Worm (Caenorhabditis elegans): ENCODE data around the gene osm-1.

The osm-1 gene

DNA sequence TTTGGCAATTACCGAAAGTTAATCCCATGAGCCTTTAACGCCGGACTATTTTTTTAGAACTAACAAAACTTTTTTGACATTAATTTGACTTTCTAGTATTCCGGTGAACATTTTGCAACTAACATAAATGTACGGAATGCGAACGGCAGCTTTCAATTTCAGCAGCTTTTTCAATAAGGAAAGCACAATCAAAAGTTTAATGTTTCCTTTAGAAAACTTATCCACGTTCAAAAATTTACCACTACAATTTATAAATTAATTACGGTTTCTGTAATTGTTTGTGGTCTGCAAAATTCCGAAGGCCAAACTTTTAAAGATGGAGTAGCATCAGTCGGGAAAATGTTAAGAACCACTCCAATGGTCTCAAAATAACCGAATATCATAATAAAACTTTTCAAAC lies at the start of gene osm-1:
osm-1 (plus strand) TSS at position 301 of the 400 bp plus-strand sequence.
- TF ChIP-seq ztf-11 (tag; optimal IDR thresholded peaks at IDR 0.05), result no peak
- TF ChIP-seq unc-55 (GFP tag; optimal IDR thresholded peaks at IDR 0.05), result no peak
- TF ChIP-seq ceh-16 (tag; optimal IDR thresholded peaks at IDR 0.05), result no peak
- no peak for TF ChIP-seq blmp-1 (tag; optimal IDR thresholded peaks at IDR 0.05; ENCODE audit: insufficient read depth)
- no peak for TF ChIP-seq sma-9 (GFP tag; optimal IDR thresholded peaks at IDR 0.05)
- TF ChIP-seq sma-9 (tag; optimal IDR thresholded peaks at IDR 0.05), result no peak
- no peak for TF ChIP-seq unc-39 (tag; optimal IDR thresholded peaks at IDR 0.05)
- TF ChIP-seq dmd-4 (tag; optimal IDR thresholded peaks at IDR 0.05), result no peak
- TF ChIP-seq mdl-1 (tag; optimal IDR thresholded peaks at IDR 0.05), result no peak
- TF ChIP-seq nhr-12 (tag; optimal IDR thresholded peaks at IDR 0.05), result no peak
- no peak for TF ChIP-seq lin-13 (GFP tag; optimal IDR thresholded peaks at IDR 0.05)
- no peak for TF ChIP-seq ztf-4 (tag; optimal IDR thresholded peaks at IDR 0.05)
- TF ChIP-seq mab-5 (tag; optimal IDR thresholded peaks at IDR 0.05), result no peak
- no peak for TF ChIP-seq nhr-129 (tag; optimal IDR thresholded peaks at IDR 0.05)
- TF ChIP-seq crh-2 (tag; optimal IDR thresholded peaks at IDR 0.05), result no peak
- TF ChIP-seq nhr-21 (tag; optimal IDR thresholded peaks at IDR 0.05), result no peak
- TF ChIP-seq sem-4 (tag; optimal IDR thresholded peaks at IDR 0.05), result no peak
- TF ChIP-seq fos-1 (tag; optimal IDR thresholded peaks at IDR 0.05), result no peak
- no peak for TF ChIP-seq lsy-2 (tag; optimal IDR thresholded peaks at IDR 0.05)
- TF ChIP-seq aly-2 (tag; optimal IDR thresholded peaks at IDR 0.05), result no peak
- TF ChIP-seq mbf-1 (tag; optimal IDR thresholded peaks at IDR 0.05), result no peak

DNA sequence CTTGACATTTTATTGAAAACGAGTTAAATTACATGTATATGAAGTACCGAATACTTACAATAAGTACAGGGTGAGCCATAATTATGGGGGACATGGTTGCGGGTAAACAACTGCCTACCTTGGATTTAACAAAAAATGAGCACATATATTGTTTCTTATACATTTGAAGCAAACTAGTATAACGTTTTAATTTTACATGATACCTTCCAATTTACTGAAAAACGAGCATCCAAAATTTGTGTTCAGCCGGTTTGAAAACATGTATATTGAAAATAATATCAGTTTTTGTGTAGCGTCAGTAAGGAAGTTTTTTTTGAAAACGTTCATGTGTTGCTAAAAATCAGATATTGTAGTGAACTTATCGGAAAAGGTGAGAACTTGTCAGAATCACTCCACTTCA lies 49.7 kb upstream of the osm-1 start:
- TF ChIP-seq sma-9 (GFP tag; optimal IDR thresholded peaks at IDR 0.05) (no peak), sma-9 (tag; optimal IDR thresholded peaks at IDR 0.05) (no peak), dmd-4 (tag; optimal IDR thresholded peaks at IDR 0.05) (no peak), ztf-4 (tag; optimal IDR thresholded peaks at IDR 0.05) (no peak), aly-2 (tag; optimal IDR thresholded peaks at IDR 0.05) (no peak), nhr-25 (tag; optimal IDR thresholded peaks at IDR 0.05) (no peak), lin-39 (tag; optimal IDR thresholded peaks at IDR 0.05) (no peak), nhr-10 (tag; optimal IDR thresholded peaks at IDR 0.05) (no peak)

ce11 chrX:16494630-16495029 lies 45.8 kb upstream of the osm-1 start, which contains the start of gene K05G3.2:
Gene K05G3.2, plus strand, starts transcription at chrX:16494930.
- TF ChIP-seq C34F6.9 (tag; optimal IDR thresholded peaks at IDR 0.05) (no peak), mbf-1 (tag; optimal IDR thresholded peaks at IDR 0.05) (no peak), lin-13 (GFP tag; optimal IDR thresholded peaks at IDR 0.05) (no peak), snpc-4 (tag; optimal IDR thresholded peaks at IDR 0.05) (no peak), nhr-11 (tag; optimal IDR thresholded peaks at IDR 0.05) (no peak), ztf-11 (tag; optimal IDR thresholded peaks at IDR 0.05) (no peak), dmd-4 (tag; optimal IDR thresholded peaks at IDR 0.05) (no peak), R02D3.7 (tag; optimal IDR thresholded peaks at IDR 0.05) (no peak), blmp-1 (tag; optimal IDR thresholded peaks at IDR 0.05; ENCODE audit: insufficient read depth) (no peak), crh-2 (tag; optimal IDR thresholded peaks at IDR 0.05) (no peak), nhr-21 (tag; optimal IDR thresholded peaks at IDR 0.05) (no peak), unc-39 (tag; optimal IDR thresholded peaks at IDR 0.05) (no peak)

- TF ChIP-seq zag-1 (tag; optimal IDR thresholded peaks at IDR 0.05) (no peak), lin-39 (tag; optimal IDR thresholded peaks at IDR 0.05) (no peak), snpc-4 (tag; optimal IDR thresholded peaks at IDR 0.05) (no peak), sma-3 (GFP tag; optimal IDR thresholded peaks at IDR 0.05) (no peak), unc-62 (GFP tag; optimal IDR thresholded peaks at IDR 0.05) (no peak)
Measured at ce11 chrX:16501032-16501431, 39.4 kb upstream of the osm-1 start, which contains the start of gene K05G3.1. Gene K05G3.1, plus strand, starts transcription at chrX:16501332.

DNA sequence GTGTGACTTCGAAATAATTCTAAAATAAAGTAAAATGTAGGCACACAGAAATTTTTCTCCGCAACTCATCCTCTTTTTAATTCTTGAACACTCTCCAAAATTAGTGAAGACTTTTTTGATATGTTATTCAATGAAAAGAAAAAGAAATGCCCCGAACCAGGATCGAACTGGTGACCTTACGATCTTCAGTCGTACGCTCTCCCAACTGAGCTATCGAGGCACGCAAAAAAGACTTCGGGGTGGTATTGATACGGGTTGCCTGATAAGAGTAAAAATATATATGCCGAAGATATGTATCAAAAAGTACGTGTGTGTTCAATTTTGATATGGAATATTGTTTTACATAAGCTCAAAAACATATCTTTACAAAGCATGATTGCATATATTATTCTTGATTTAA lies 37.5 kb upstream of the osm-1 start:
- no peak for TF ChIP-seq blmp-1 (tag; optimal IDR thresholded peaks at IDR 0.05; ENCODE audit: insufficient read depth)
- no peak for TF ChIP-seq nhr-6 (tag; optimal IDR thresholded peaks at IDR 0.05)
- TF ChIP-seq ztf-4 (tag; optimal IDR thresholded peaks at IDR 0.05), result no peak
- TF ChIP-seq gmeb-1 (tag; optimal IDR thresholded peaks at IDR 0.05), result peak; percentile 14
- no peak for TF ChIP-seq egl-27 (tag; optimal IDR thresholded peaks at IDR 0.05)
- peak; percentile 10 for TF ChIP-seq sma-3 (GFP tag; optimal IDR thresholded peaks at IDR 0.05)
- no peak for TF ChIP-seq crh-2 (tag; optimal IDR thresholded peaks at IDR 0.05)
- TF ChIP-seq nhr-129 (tag; optimal IDR thresholded peaks at IDR 0.05), result peak; percentile 3
- no peak for TF ChIP-seq ztf-1 (GFP tag; conservative IDR thresholded peaks at IDR 0.05)
- no peak for TF ChIP-seq aly-2 (tag; optimal IDR thresholded peaks at IDR 0.05)
- TF ChIP-seq nhr-25 (tag; optimal IDR thresholded peaks at IDR 0.05), result no peak
- TF ChIP-seq fos-1 (tag; optimal IDR thresholded peaks at IDR 0.05), result no peak
- TF ChIP-seq sem-4 (tag; optimal IDR thresholded peaks at IDR 0.05), result no peak
- TF ChIP-seq unc-39 (tag; optimal IDR thresholded peaks at IDR 0.05), result no peak
- no peak for TF ChIP-seq skn-1 (tag; optimal IDR thresholded peaks at IDR 0.05)
- no peak for TF ChIP-seq zag-1 (tag; optimal IDR thresholded peaks at IDR 0.05)
